Fruit fly (Drosophila melanogaster): ENCODE data around the gene snsl.
A peak's percentile ranks its signal among the peaks of the same experiment; 100 is the strongest.

Gene snsl

DNA sequence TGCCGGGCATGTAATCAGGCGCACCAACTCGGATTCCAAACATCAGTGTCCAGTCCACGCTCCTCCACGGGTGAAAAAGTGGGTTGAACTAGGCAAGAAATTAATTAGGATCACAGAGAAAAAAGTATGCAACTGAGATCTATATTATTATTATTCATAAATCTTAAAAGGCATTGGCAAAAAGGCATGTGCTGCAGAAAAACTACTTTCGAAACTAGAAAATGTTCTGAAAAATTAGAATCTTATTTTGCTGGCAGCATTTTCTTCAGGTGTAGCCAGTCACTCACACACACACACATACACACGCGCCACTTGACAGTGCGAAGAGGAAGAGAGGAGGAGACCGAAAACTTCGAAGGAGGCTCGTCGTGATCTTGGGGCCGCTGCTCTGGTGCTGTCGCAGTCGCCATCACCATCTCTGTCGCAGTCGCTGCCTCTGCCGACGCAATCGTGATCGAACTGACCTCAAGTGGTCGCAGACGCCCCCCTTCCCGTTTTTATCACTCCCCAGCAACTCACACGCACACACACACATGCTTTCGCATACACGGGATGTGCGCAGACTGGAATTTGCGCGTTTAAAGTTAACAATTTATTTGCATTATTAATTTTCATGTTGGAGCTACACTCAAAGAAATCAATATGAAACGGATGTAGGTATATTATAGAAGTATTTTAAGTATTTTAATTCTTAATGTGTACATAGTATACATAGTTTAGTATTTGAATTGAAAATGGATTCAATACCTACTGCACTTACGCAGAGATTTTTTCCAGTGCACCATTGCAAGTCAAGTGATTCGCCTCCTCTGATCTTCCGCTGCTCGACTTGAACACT is 19.0 kb downstream of the snsl start (continued):
- TF ChIP-seq prd (optimal IDR thresholded peaks at IDR 0.05): no peak
- peak; percentile 77 for TF ChIP-seq prd (GFP tag; IDR thresholded peaks at IDR 0.05)
- TF ChIP-seq Xrp1 (GFP tag; IDR thresholded peaks at IDR 0.05): peak; percentile 77
- 0 out of 3 replicates have a peak, but pooled peaks have one; percentile 20 for TF ChIP-seq CG11093 (GFP tag; IDR thresholded peaks at IDR 0.05)
- TF ChIP-seq usp (GFP tag; optimal IDR thresholded peaks at IDR 0.05): no peak
- TF ChIP-seq CG7839 (tag; optimal IDR thresholded peaks at IDR 0.05): peak; percentile 62
- no peak for TF ChIP-seq jumu (GFP tag; optimal IDR thresholded peaks at IDR 0.05)
- peak; percentile 24 for TF ChIP-seq CG1602 (GFP tag; optimal IDR thresholded peaks at IDR 0.05)
- TF ChIP-seq CG3163 (GFP tag; optimal IDR thresholded peaks at IDR 0.05): no peak
- TF ChIP-seq CG2889 (GFP tag; IDR thresholded peaks at IDR 0.05): peak; percentile 57; the same call in 2 of the 3 replicates
- TF ChIP-seq HmgD (GFP tag; optimal IDR thresholded peaks at IDR 0.05): no peak
- TF ChIP-seq emc (GFP tag; optimal IDR thresholded peaks at IDR 0.05): no peak
- peak; percentile 22 for TF ChIP-seq CG17802 (tag; optimal IDR thresholded peaks at IDR 0.05)
- no peak for TF ChIP-seq CG6765 (GFP tag; optimal IDR thresholded peaks at IDR 0.05)
- peak; percentile 64 for TF ChIP-seq ara (GFP tag; IDR thresholded peaks at IDR 0.05)
- TF ChIP-seq en (GFP tag; optimal IDR thresholded peaks at IDR 0.05): no peak
- peak; percentile 49; the same call in 1 of the 2 replicates for TF ChIP-seq wdn (GFP tag; IDR thresholded peaks at IDR 0.05)
- peak; percentile 67 for TF ChIP-seq CG11504 (tag; optimal IDR thresholded peaks at IDR 0.05)
- TF ChIP-seq insv (GFP tag; optimal IDR thresholded peaks at IDR 0.05): no peak
- peak; percentile 21 for TF ChIP-seq CG14710 (tag; optimal IDR thresholded peaks at IDR 0.05)
- peak; percentile 58 for TF ChIP-seq tio (GFP tag; optimal IDR thresholded peaks at IDR 0.05)
- peak; percentile 39 for TF ChIP-seq pnt (GFP tag; optimal IDR thresholded peaks at IDR 0.05)
- TF ChIP-seq CG3838 (GFP tag; optimal IDR thresholded peaks at IDR 0.05): no peak
- no peak for TF ChIP-seq CG12744 (GFP tag; optimal IDR thresholded peaks at IDR 0.05)
- no peak for TF ChIP-seq toy (GFP tag; IDR thresholded peaks at IDR 0.05)
- no peak for TF ChIP-seq schlank (tag; optimal IDR thresholded peaks at IDR 0.05)
- peak; percentile 69 for TF ChIP-seq CG17328 (GFP tag; IDR thresholded peaks at IDR 0.05)
- TF ChIP-seq CG4730 (GFP tag; IDR thresholded peaks at IDR 0.05): peak; percentile 59
- TF ChIP-seq Gsc (GFP tag; IDR thresholded peaks at IDR 0.05): no peak
- no peak for TF ChIP-seq CG10543 (GFP tag; optimal IDR thresholded peaks at IDR 0.05)
- TF ChIP-seq CG6654 (GFP tag; optimal IDR thresholded peaks at IDR 0.05): no peak
- no peak for TF ChIP-seq Bteb2 (GFP tag; optimal IDR thresholded peaks at IDR 0.05)
- TF ChIP-seq H2.0 (GFP tag; IDR thresholded peaks at IDR 0.05): peak; percentile 64
- no peak for TF ChIP-seq Doc3 (GFP tag; IDR thresholded peaks at IDR 0.05; ENCODE audit: partially characterized antibody)
- peak; percentile 25 for TF ChIP-seq Hr3 (GFP tag; optimal IDR thresholded peaks at IDR 0.05)
- no peak for TF ChIP-seq Side (GFP tag; optimal IDR thresholded peaks at IDR 0.05)
- peak; percentile 57 for TF ChIP-seq ttk (GFP tag; IDR thresholded peaks at IDR 0.05)
- peak; percentile 36 for TF ChIP-seq CG31224 (GFP tag; IDR thresholded peaks at IDR 0.05)
- TF ChIP-seq CG17612 (GFP tag; IDR thresholded peaks at IDR 0.05): peak; percentile 61
- no peak for TF ChIP-seq CG3995 (GFP tag; optimal IDR thresholded peaks at IDR 0.05)
- TF ChIP-seq Sox100B (GFP tag; optimal IDR thresholded peaks at IDR 0.05): no peak
- TF ChIP-seq CG3847 (GFP tag; IDR thresholded peaks at IDR 0.05): peak; percentile 56
- TF ChIP-seq BtbVII (GFP tag; optimal IDR thresholded peaks at IDR 0.05): peak; percentile 39
- no peak for TF ChIP-seq CG16813 (GFP tag; IDR thresholded peaks at IDR 0.05; ENCODE audit: partially characterized antibody)
- peak; percentile 30 for TF ChIP-seq CG33213 (GFP tag; optimal IDR thresholded peaks at IDR 0.05)
- peak; percentile 26 for TF ChIP-seq CG1233 (GFP tag; optimal IDR thresholded peaks at IDR 0.05)
- TF ChIP-seq hbn (GFP tag; IDR thresholded peaks at IDR 0.05; ENCODE audit: partially characterized antibody): no peak
- TF ChIP-seq CG7987 (GFP tag; optimal IDR thresholded peaks at IDR 0.05): no peak
- peak; percentile 57; the same call in 1 of the 2 replicates for TF ChIP-seq CG10959 (GFP tag; IDR thresholded peaks at IDR 0.05)
- no peak for TF ChIP-seq CG4282 (GFP tag; optimal IDR thresholded peaks at IDR 0.05)
- TF ChIP-seq CG15073 (GFP tag; optimal IDR thresholded peaks at IDR 0.05): no peak

Data from whole organism, embryonic.